Worm (Caenorhabditis elegans) whole organism, L4/young adult: ENCODE data around the gene F46G10.2.

Source experiments
- W03F9.2 ChIP-seq: fragments of 150-350 bp; optimal IDR thresholded peaks from 2 replicates; lab custom pipeline; 2014; ENCODE audit warnings: missing biosample characterization, missing genetic modification characterization
- dao-5 ChIP-seq: sonication (generic microtip); optimal IDR thresholded peaks from 2 replicates; lab custom pipeline; 2016; ENCODE audit warnings: missing genotype, missing genetic modification characterization, moderate library complexity, missing compliant biosample characterization
- him-1 ChIP-seq: sonication (generic microtip); optimal IDR thresholded peaks from 2 replicates; lab custom pipeline; 2016; ENCODE audit warnings: missing genotype, missing genetic modification reagents, missing genetic modification characterization, missing compliant biosample characterization

The F46G10.2 gene

ce11 chrX:13328868-13329267 lies 6.1 kb downstream of the F46G10.2 start:
- TF ChIP-seq dao-5 = no peak
- peak; percentile 63 for TF ChIP-seq W03F9.2 (tag; lab: Kevin White, UChicago)

- TF ChIP-seq him-1 = no peak
- TF ChIP-seq dao-5 = no peak
- TF ChIP-seq W03F9.2 (tag; lab: Kevin White, UChicago) = no peak
These were observed 8.6 kb downstream of the F46G10.2 start, which contains the start of gene sir-2.3 for ce11 chrX:13331386-13331785. Gene sir-2.3 (plus strand): TSS chrX:13331686.

DNA sequence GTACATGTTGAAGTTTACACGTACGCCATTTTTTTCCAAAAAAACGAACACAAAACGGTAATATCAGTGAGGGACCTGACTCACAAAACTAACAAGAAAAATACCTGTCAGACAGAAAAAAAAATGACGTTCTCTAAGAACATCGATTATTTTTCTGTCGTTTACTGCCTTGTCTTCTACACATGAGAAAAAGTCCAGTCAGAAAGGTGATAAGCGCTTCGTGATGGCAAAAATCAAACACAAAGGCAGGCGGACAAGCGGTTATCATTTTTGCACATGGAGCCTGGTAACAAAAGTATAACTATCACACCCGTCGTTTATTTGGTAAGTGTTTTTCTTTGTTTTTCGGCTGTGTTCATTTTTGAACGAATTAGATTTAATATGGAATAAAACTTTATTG lies 11.1 kb downstream of the F46G10.2 start, which contains the start of gene F46G10.4:
F46G10.4 (plus strand) TSS at position 212 of the 400 bp plus-strand sequence.
- no peak for TF ChIP-seq dao-5
- peak; percentile 13 for TF ChIP-seq W03F9.2 (tag; lab: Kevin White, UChicago)

- no peak for TF ChIP-seq dao-5
- no peak for TF ChIP-seq W03F9.2 (tag; lab: Kevin White, UChicago)
These were observed 14.2 kb downstream of the F46G10.2 start for ce11 chrX:13337000-13337399.

DNA sequence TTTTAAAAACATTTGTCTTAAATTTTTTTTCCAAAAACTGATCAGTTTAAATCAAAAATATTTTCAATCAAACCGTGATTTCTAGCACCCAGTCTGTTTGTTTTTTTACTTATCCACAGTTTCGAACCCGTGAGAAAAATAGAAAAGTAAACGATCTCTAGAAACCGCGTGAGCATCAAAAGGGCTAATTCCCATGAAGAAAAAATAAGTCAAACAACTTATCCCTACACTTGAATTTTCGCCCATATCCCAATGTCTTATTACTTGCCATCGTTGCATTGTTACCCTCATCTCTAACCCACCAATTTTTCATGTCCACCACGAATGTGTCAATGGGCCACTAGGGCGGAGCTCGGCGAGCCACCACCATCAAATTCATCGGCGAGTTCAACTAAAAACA lies 15.0 kb downstream of the F46G10.2 start, which contains the start of gene ptr-24:
ptr-24 (plus strand) TSS at position 301 of the 400 bp plus-strand sequence.
- TF ChIP-seq dao-5 (no peak), him-1 (no peak), W03F9.2 (tag; lab: Kevin White, UChicago) (no peak)

ce11 chrX:13339029-13339626 lies 16.4 kb downstream of the F46G10.2 start:
- TF ChIP-seq W03F9.2 (tag; lab: Kevin White, UChicago) (no peak), dao-5 (no peak), him-1 (no peak)

ce11 chrX:13340970-13341369 lies 18.2 kb downstream of the F46G10.2 start:
- TF ChIP-seq dao-5 (no peak), W03F9.2 (tag; lab: Kevin White, UChicago) (no peak), him-1 (no peak)

DNA sequence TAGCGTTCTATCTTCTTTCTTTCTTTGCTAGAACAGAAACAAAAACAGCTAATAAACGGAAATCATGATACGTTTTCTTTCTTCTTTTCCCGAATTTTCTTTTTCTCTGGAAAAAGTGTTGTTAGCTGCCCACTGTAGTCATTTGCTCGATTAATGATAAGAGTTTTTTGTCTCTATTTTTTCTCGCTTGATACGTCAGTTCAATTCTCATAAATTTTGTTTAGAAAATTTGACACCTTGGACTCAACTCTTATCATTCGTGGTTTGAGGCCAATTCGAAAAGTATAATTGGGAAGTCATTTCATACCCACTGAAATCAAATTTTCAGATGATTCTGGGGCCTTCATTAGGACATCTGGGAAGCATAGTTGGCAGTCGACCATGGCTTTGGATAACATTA lies 19.1 kb downstream of the F46G10.2 start:
- no peak for TF ChIP-seq him-1
- no peak for TF ChIP-seq W03F9.2 (tag; lab: Kevin White, UChicago)
- TF ChIP-seq dao-5 = no peak

- TF ChIP-seq him-1 = no peak
- TF ChIP-seq dao-5 = no peak
- TF ChIP-seq W03F9.2 (tag; lab: Kevin White, UChicago) = no peak
These were observed 24.5 kb downstream of the F46G10.2 start for ce11 chrX:13347251-13347650.

DNA sequence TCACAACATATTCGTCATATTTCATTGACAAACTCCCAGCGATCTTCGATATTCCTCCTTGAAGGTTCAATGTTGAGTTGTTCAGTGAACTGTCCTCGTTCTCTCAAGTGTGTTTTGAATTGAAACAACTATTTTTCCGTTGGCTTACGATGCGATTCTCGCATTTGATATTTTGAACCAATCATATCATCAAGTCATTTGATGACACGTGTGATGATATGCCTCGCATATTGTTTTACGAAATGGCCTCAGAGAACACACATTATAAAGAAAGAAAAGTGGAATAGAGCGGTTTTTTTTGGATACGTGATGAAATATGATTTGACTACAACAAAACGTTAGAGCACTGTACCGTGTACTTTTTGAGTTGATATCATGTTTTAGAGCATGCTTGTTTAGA lies 25.7 kb downstream of the F46G10.2 start:
- TF ChIP-seq dao-5 (no peak), him-1 (no peak), W03F9.2 (tag; lab: Kevin White, UChicago) (peak; percentile 48)

ce11 chrX:13349230-13350122 lies 26.7 kb downstream of the F46G10.2 start:
- no peak for TF ChIP-seq dao-5

- TF ChIP-seq dao-5 (no peak), W03F9.2 (tag; lab: Kevin White, UChicago) (no peak), him-1 (no peak)
These were observed 27.5 kb downstream of the F46G10.2 start for ce11 chrX:13350123-13350798.

DNA sequence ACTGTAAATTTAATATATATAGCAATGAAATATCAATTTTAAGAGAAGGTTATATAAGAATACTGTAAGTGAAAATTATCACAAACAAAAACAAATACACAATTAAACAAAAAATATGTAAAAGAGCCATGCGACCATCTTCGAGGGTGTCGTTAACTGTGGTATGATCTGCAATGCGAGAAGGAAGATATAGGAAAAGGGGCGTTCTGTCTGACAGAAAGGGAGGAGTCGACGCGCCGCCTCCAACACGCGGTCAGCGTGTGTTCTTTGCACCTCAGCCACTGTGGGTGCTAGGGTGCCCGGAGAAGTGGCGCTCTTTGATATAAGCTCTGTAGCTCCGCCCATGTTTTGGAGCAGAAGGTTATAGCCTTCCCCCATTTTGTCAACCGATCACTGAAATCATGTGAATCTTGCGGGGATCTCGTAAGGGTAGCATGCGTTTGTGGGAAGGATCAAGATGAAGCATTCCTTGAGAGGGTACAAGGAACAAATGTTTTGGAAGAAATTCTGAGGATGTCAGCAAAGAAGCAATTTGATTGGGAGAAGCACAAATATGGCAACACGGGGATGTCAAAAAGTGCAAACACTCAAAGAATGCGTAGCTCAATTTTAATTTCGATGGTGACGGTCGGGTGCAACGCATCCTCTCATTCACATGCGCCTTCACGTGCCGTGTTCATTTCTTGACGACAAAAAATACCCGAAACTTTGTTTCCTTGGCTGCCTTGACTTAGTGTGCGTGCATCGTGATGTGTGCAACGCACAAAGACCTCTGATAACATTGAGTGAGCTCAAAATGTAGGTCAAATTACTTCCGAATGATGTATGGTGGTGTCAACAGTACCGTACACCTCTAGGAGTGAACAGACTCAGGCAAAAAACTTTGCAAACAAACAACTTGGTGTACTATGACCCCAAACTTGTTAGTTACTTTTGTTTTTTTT lies 28.3 kb downstream of the F46G10.2 start, which contains the start of gene mxl-3:
mxl-3 (minus strand) TSS at position 1 of the 944 bp plus-strand sequence.
- no peak for TF ChIP-seq him-1
- no peak for TF ChIP-seq dao-5

ce11 chrX:13352164-13352563 lies 29.4 kb downstream of the F46G10.2 start:
- no peak for TF ChIP-seq W03F9.2 (tag; lab: Kevin White, UChicago)
- no peak for TF ChIP-seq dao-5
- TF ChIP-seq him-1 = no peak
